Worm (Caenorhabditis elegans): Measurements from ENCODE around the gene T13F2.6.

Gene T13F2.6

DNA sequence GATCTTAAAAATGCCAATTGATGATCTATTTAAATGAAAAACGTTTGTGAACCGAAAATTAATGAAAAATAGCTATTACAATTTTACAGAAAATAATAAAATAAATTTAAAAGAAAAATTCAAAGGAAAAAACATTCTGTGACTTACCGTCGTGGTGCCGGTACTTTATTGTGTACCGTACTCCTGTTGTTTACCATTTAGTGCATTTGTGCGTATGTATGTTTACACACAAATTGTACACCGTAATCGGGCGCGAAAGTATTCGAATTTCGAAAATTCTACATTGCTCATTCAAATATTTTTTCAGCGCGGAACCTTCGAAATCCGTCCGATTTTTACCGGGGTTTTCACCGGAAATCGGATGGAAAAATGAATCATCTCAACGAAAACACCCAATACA lies at the start of gene T13F2.6:
TSS of gene T13F2.6 (plus strand) at position 306 of the 400 bp plus-strand sequence.
- TF ChIP-seq egl-5 (tag; optimal IDR thresholded peaks at IDR 0.05) (no peak), nhr-23 (tag; optimal IDR thresholded peaks at IDR 0.05) (no peak), aly-2 (tag; optimal IDR thresholded peaks at IDR 0.05) (no peak), fos-1 (tag; optimal IDR thresholded peaks at IDR 0.05) (no peak), hmg-11 (tag; optimal IDR thresholded peaks at IDR 0.05) (no peak), ztf-11 (tag; optimal IDR thresholded peaks at IDR 0.05) (no peak), mml-1 (tag; optimal IDR thresholded peaks at IDR 0.05) (no peak), nhr-12 (tag; optimal IDR thresholded peaks at IDR 0.05) (no peak), tbx-2 (tag; optimal IDR thresholded peaks at IDR 0.05) (no peak), pha-4 (tag; optimal IDR thresholded peaks at IDR 0.05) (no peak), lin-39 (tag; optimal IDR thresholded peaks at IDR 0.05) (no peak), eor-1 (tag; optimal IDR thresholded peaks at IDR 0.05) (no peak), nhr-237 (tag; optimal IDR thresholded peaks at IDR 0.05) (no peak), R02D3.7 (tag; optimal IDR thresholded peaks at IDR 0.05) (no peak), elt-3 (tag; optimal IDR thresholded peaks at IDR 0.05) (no peak), lin-15B (tag; optimal IDR thresholded peaks at IDR 0.05) (no peak), mdl-1 (tag; optimal IDR thresholded peaks at IDR 0.05) (no peak)

DNA sequence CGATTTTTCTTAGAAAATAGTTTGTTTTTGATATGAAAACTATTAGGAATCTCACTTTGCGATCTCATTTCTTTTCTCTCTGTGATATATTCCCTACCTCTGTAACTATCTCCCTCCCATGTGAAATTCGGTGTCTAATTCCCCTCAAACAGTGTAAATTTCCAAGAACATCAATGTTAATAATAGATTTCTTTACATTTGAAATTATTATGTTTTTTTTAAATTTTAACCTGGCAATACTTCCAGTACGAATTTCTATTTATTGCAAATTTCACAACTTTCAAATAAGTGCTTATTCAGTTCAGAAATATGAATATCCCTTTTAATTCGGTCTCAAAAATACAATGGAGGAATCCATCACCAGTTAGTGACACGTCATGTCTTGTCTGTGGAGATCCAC lies 49.7 kb upstream of the T13F2.6 start, which contains the start of gene nhr-100:
TSS of gene nhr-100 (plus strand) at position 301 of the 400 bp plus-strand sequence.
- TF ChIP-seq elt-1 (tag; optimal IDR thresholded peaks at IDR 0.05): no peak
- no peak for TF ChIP-seq nhr-25 (tag; optimal IDR thresholded peaks at IDR 0.05)
- TF ChIP-seq R02D3.7 (tag; optimal IDR thresholded peaks at IDR 0.05): no peak
- TF ChIP-seq ZK546.5 (tag; optimal IDR thresholded peaks at IDR 0.05): no peak
- no peak for TF ChIP-seq mml-1 (tag; optimal IDR thresholded peaks at IDR 0.05)
- no peak for TF ChIP-seq hmg-11 (tag; optimal IDR thresholded peaks at IDR 0.05)
- TF ChIP-seq nfya-1 (tag; optimal IDR thresholded peaks at IDR 0.05; ENCODE audit: insufficient read depth): no peak
- no peak for TF ChIP-seq egl-5 (tag; optimal IDR thresholded peaks at IDR 0.05)
- no peak for TF ChIP-seq nhr-76 (tag; optimal IDR thresholded peaks at IDR 0.05)
- TF ChIP-seq sea-2 (GFP tag; optimal IDR thresholded peaks at IDR 0.05): no peak
- no peak for TF ChIP-seq egl-27 (tag; optimal IDR thresholded peaks at IDR 0.05)
- no peak for TF ChIP-seq ama-1 (optimal IDR thresholded peaks at IDR 0.05)
- TF ChIP-seq zag-1 (tag; optimal IDR thresholded peaks at IDR 0.05): no peak
- TF ChIP-seq nhr-43 (tag; optimal IDR thresholded peaks at IDR 0.05; ENCODE audit: poor library complexity, severe bottlenecking): no peak
- TF ChIP-seq elt-3 (tag; optimal IDR thresholded peaks at IDR 0.05): no peak
- TF ChIP-seq fkh-2 (tag; optimal IDR thresholded peaks at IDR 0.05): no peak

DNA sequence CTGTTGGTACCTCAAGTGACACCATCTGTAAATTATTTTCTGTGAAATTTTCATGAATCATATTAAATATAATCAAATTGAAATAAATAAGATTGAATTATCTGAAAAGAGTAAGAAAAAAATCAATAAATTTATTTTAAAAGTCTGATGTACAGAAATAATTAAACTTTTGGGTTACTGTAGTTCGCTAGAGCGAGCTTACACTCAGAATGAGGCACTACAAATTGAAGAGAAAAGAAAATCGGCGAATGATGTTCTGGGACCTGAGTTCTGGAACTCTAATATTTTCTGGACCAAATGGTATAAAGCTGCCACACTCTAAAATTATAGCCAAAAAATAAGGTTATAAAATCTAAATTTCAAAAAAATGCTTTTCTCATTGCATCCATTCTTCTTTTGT lies 44.2 kb upstream of the T13F2.6 start:
- TF ChIP-seq fkh-2 (tag; optimal IDR thresholded peaks at IDR 0.05): no peak
- TF ChIP-seq daf-12 (tag; optimal IDR thresholded peaks at IDR 0.05): no peak

DNA sequence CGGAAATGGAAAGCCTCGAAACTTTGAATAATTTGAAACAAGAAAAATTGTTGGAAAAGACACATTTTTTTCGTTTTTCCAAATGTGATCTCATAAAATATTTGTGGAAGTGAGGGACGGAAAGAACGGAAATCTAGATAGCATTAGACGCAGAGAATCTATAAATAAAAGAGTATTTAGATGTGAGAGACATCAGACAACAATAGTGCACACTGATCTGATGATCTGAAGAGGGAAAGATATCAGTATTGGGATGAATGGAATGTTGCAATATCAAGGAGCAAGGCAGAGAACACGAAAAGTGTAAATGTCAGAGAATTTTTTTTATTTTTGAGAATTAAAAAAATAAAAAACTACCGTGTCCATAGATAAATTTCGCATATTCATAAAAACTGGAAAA lies 43.3 kb upstream of the T13F2.6 start:
- TF ChIP-seq jun-1 (tag; optimal IDR thresholded peaks at IDR 0.05): no peak
- TF ChIP-seq elt-2 (tag; optimal IDR thresholded peaks at IDR 0.05): peak; percentile 3
- TF ChIP-seq pqm-1 (tag; optimal IDR thresholded peaks at IDR 0.05): peak; percentile 16

DNA sequence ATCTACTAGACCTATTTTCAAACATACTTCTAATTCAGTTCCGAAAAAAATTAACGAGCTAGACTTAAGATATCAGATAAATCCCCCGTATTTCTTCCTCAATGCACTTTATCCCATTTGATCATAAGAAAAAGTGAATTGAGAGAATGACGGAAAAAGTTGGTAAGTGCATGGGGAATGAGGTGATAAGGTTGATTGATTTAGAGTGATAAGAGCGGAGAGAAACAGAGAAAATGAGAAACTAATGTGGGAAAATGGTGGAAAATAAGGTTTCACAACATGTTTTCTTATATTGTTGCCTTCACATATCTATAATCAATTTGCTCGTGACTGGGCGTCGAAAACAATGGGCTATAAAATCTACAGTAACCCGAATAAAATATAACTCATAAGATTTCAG lies 42.4 kb upstream of the T13F2.6 start:
- no peak for TF ChIP-seq eor-1 (tag; optimal IDR thresholded peaks at IDR 0.05)
- TF ChIP-seq zag-1 (tag; optimal IDR thresholded peaks at IDR 0.05): no peak
- peak; percentile 75 for TF ChIP-seq elt-2 (tag; optimal IDR thresholded peaks at IDR 0.05)
- no peak for TF ChIP-seq snpc-4 (tag; optimal IDR thresholded peaks at IDR 0.05)
- no peak for TF ChIP-seq lin-15B (tag; optimal IDR thresholded peaks at IDR 0.05)
- TF ChIP-seq ceh-9 (tag; optimal IDR thresholded peaks at IDR 0.05): no peak
- no peak for TF ChIP-seq mdl-1 (tag; optimal IDR thresholded peaks at IDR 0.05)
- no peak for TF ChIP-seq ceh-16 (tag; optimal IDR thresholded peaks at IDR 0.05)
- no peak for TF ChIP-seq elt-1 (tag; optimal IDR thresholded peaks at IDR 0.05)
- TF ChIP-seq tbx-2 (tag; optimal IDR thresholded peaks at IDR 0.05): no peak
- no peak for TF ChIP-seq nhr-77 (tag; optimal IDR thresholded peaks at IDR 0.05)
- no peak for TF ChIP-seq egl-27 (tag; optimal IDR thresholded peaks at IDR 0.05)
- no peak for TF ChIP-seq fkh-2 (tag; optimal IDR thresholded peaks at IDR 0.05)
- TF ChIP-seq unc-62 (GFP tag; optimal IDR thresholded peaks at IDR 0.05): no peak
- peak; percentile 4 for TF ChIP-seq ceh-28 (tag; optimal IDR thresholded peaks at IDR 0.05)
- no peak for TF ChIP-seq R02D3.7 (tag; optimal IDR thresholded peaks at IDR 0.05)
- no peak for TF ChIP-seq nhr-25 (tag; optimal IDR thresholded peaks at IDR 0.05)
- TF ChIP-seq sea-2 (GFP tag; optimal IDR thresholded peaks at IDR 0.05): no peak
- no peak for TF ChIP-seq aly-2 (tag; optimal IDR thresholded peaks at IDR 0.05)
- no peak for TF ChIP-seq hmg-11 (tag; optimal IDR thresholded peaks at IDR 0.05)
- no peak for TF ChIP-seq lin-39 (tag; optimal IDR thresholded peaks at IDR 0.05)
- TF ChIP-seq pqm-1 (tag; optimal IDR thresholded peaks at IDR 0.05): peak; percentile 64
- TF ChIP-seq nhr-28 (tag; optimal IDR thresholded peaks at IDR 0.05): no peak
- no peak for TF ChIP-seq mml-1 (tag; optimal IDR thresholded peaks at IDR 0.05)
- no peak for TF ChIP-seq skn-1 (tag; optimal IDR thresholded peaks at IDR 0.05)
- TF ChIP-seq daf-12 (tag; optimal IDR thresholded peaks at IDR 0.05): no peak
- TF ChIP-seq unc-39 (tag; optimal IDR thresholded peaks at IDR 0.05): no peak
- TF ChIP-seq nfya-1 (tag; optimal IDR thresholded peaks at IDR 0.05; ENCODE audit: insufficient read depth): peak; percentile 35
- no peak for TF ChIP-seq ztf-4 (tag; optimal IDR thresholded peaks at IDR 0.05)
- TF ChIP-seq ZK546.5 (tag; optimal IDR thresholded peaks at IDR 0.05): no peak
- TF ChIP-seq egl-5 (tag; optimal IDR thresholded peaks at IDR 0.05): no peak

All from whole organism, L3 larva.